Worm (Caenorhabditis elegans): ENCODE results near the gene ubc-19.

ce11 chrV:18723604-18724003, 34.0 kb upstream of the ubc-19 start:
- TF ChIP-seq ama-1 (optimal IDR thresholded peaks at IDR 0.05) (no peak), che-1 (tag; optimal IDR thresholded peaks at IDR 0.05) (no peak), fkh-10 (GFP tag; optimal IDR thresholded peaks at IDR 0.05) (no peak), tbx-2 (tag; optimal IDR thresholded peaks at IDR 0.05) (peak; percentile 90), fkh-6 (tag; optimal IDR thresholded peaks at IDR 0.05) (peak; percentile 18), F13H6.1 (tag; optimal IDR thresholded peaks at IDR 0.05) (peak; percentile 58), odd-2 (tag; optimal IDR thresholded peaks at IDR 0.05) (peak; percentile 24), rnt-1 (tag; optimal IDR thresholded peaks at IDR 0.05) (peak; percentile 21)

Data from whole organism, late embryonic.